Worm (Caenorhabditis elegans) whole organism, early embryonic: ENCODE data around the gene Y71H2AM.12.
"Not testable (repeated sequence)": the region's sequence is repeated elsewhere in the genome, so short reads cannot be mapped to it uniquely, and the experiment has no call there.

Experiments used
- F13C5.2 ChIP-seq: sonication (generic microtip); optimal IDR thresholded peaks from 2 replicates; lab custom pipeline; 2017; ENCODE audit warnings: mild to moderate bottlenecking, missing genetic modification characterization, inconsistent platforms, missing compliant biosample characterization
- aly-1 ChIP-seq: sonication (generic microtip); optimal IDR thresholded peaks from 2 replicates; lab custom pipeline; 2016; ENCODE audit warnings: missing genetic modification characterization, missing compliant biosample characterization
- ama-1 ChIP-seq: fragments of 150-350 bp; optimal IDR thresholded peaks from 2 replicates; lab custom pipeline; 2014
- ets-7 ChIP-seq: sonication (generic microtip); optimal IDR thresholded peaks from 2 replicates; lab custom pipeline; 2016; ENCODE audit warnings: missing genotype, missing genetic modification characterization, missing compliant biosample characterization
- flt-1 ChIP-seq: fragments of 200-800 bp; sonication (Bioruptor generic); IDR thresholded peaks from 2 replicates; pipeline ENCODE4 v1.3.6; 2022; ENCODE audit warnings: missing genetic modification characterization, missing compliant biosample characterization
- hmbx-1 ChIP-seq: sonication (generic microtip); optimal IDR thresholded peaks from 2 replicates; lab custom pipeline; 2016; ENCODE audit warnings: mild to moderate bottlenecking, missing genetic modification characterization, missing compliant biosample characterization
- hnd-1 ChIP-seq: sonication (generic microtip); optimal IDR thresholded peaks from 2 replicates; lab custom pipeline; 2016; ENCODE audit warnings: missing genetic modification characterization, missing compliant biosample characterization
- scrt-1 ChIP-seq: fragments of 200-800 bp; sonication (Bioruptor generic); IDR thresholded peaks from 2 replicates; pipeline ENCODE4 v1.3.6; 2022; ENCODE audit warnings: missing genetic modification characterization, missing compliant biosample characterization
- tra-4 ChIP-seq: sonication (generic microtip); optimal IDR thresholded peaks from 2 replicates; lab custom pipeline; 2017; ENCODE audit warnings: missing genetic modification characterization, missing compliant biosample characterization

- not testable (repeated sequence) for TF ChIP-seq ama-1; hnd-1 (tag; lab: Kevin White, UChicago); ets-7 (tag; lab: Kevin White, UChicago); scrt-1 (GFP tag; lab: Robert Waterston, UW); tra-4; hmbx-1 (tag; lab: Kevin White, UChicago); aly-1 (tag; lab: Kevin White, UChicago); flt-1 (GFP tag; lab: Robert Waterston, UW); F13C5.2
Observed at ce11 chrIII:2699363-2699762, 34.5 kb downstream of the Y71H2AM.12 start, which contains the start of gene cox-6B.
